Fruit fly (Drosophila melanogaster): ENCODE measurements around the gene CG15172.
A peak's percentile ranks its signal among the peaks of the same experiment; 100 is the strongest.

CG15172 gene

DNA sequence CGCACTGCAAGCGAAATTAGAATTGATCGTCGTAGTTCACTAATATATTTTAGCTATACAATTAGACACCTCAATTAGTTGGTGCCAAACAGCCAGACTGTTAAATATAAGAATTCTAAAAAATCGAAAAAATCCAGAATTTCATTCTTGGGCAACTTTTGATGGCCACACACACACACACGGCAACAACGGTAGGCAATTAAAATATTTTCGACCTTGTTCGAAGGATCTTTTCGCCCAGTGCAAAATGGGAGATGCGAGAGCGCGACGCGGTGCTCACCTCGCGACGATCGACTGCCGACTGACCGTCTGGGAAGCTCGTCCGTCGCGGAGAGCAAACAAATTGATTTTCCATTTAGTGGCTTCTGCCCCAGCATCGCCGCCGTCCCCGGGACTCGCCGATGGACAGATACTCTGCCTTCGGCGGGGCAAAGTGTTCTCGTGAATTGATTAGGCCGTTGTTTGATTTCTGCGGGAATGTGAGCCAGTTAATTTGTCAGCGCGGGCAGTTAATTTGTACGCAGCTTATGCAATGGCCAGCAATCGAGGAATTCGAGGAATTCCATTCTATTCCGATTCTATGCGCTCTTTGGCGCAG, 47.4 kb downstream of the CG15172 start, which contains the start of gene CG10702:
TSS of gene CG10702 (minus strand) at position 304 of the 598 bp plus-strand sequence.
- TF ChIP-seq CG17361 (GFP tag; IDR thresholded peaks at IDR 0.05) (peak; percentile 54; the same call in 2 of the 3 replicates), Sox102F (GFP tag; optimal IDR thresholded peaks at IDR 0.05) (peak; percentile 15), chn (GFP tag; optimal IDR thresholded peaks at IDR 0.05) (no peak), pfk (GFP tag; optimal IDR thresholded peaks at IDR 0.05) (no peak), CG42726 (GFP tag; IDR thresholded peaks at IDR 0.05; ENCODE audit: partially characterized antibody) (no peak), mam (GFP tag; optimal IDR thresholded peaks at IDR 0.05) (peak; percentile 39), z (GFP tag; IDR thresholded peaks at IDR 0.05) (no peak), CG7556 (GFP tag; optimal IDR thresholded peaks at IDR 0.05) (no peak), Awh (GFP tag; IDR thresholded peaks at IDR 0.05) (no peak), odd (GFP tag; optimal IDR thresholded peaks at IDR 0.05) (no peak), CG12299 (tag; optimal IDR thresholded peaks at IDR 0.05) (no peak), pho (GFP tag; optimal IDR thresholded peaks at IDR 0.05) (no peak), unc-4 (GFP tag; IDR thresholded peaks at IDR 0.05; ENCODE audit: partially characterized antibody) (no peak), CG6254 (GFP tag; optimal IDR thresholded peaks at IDR 0.05) (no peak), Mrtf (GFP tag; IDR thresholded peaks at IDR 0.05) (0 out of 3 replicates have a peak, but pooled peaks have one; percentile 15), CG32532 (GFP tag; IDR thresholded peaks at IDR 0.05) (0 out of 2 replicates have a peak, but pooled peaks have one; percentile 29), CG1792 (GFP tag; optimal IDR thresholded peaks at IDR 0.05) (peak; percentile 5), H15 (GFP tag; IDR thresholded peaks at IDR 0.05) (no peak), CG17328 (GFP tag; IDR thresholded peaks at IDR 0.05) (0 out of 2 replicates have a peak, but pooled peaks have one; percentile 20), lilli (GFP tag; optimal IDR thresholded peaks at IDR 0.05) (peak; percentile 11), CG16813 (GFP tag; IDR thresholded peaks at IDR 0.05; ENCODE audit: partially characterized antibody) (no peak), sob (GFP tag; IDR thresholded peaks at IDR 0.05) (0 out of 2 replicates have a peak, but pooled peaks have one; percentile 41), TFAM (GFP tag; optimal IDR thresholded peaks at IDR 0.05) (no peak), fu2 (GFP tag; optimal IDR thresholded peaks at IDR 0.05) (no peak), NFAT (GFP tag; IDR thresholded peaks at IDR 0.05) (0 out of 2 replicates have a peak, but pooled peaks have one; percentile 13), CHES-1-like (GFP tag; optimal IDR thresholded peaks at IDR 0.05) (no peak), CG3726 (GFP tag; IDR thresholded peaks at IDR 0.05) (no peak), Hr3 (GFP tag; optimal IDR thresholded peaks at IDR 0.05) (no peak), CG15011 (GFP tag; optimal IDR thresholded peaks at IDR 0.05) (no peak), CG7745 (tag; optimal IDR thresholded peaks at IDR 0.05) (no peak), PHDP (tag; optimal IDR thresholded peaks at IDR 0.05) (no peak), CG4617 (GFP tag; optimal IDR thresholded peaks at IDR 0.05; ENCODE audit: borderline replicate concordance) (no peak), slp2 (GFP tag; optimal IDR thresholded peaks at IDR 0.05) (no peak), tap (tag; optimal IDR thresholded peaks at IDR 0.05) (no peak), ab (GFP tag; optimal IDR thresholded peaks at IDR 0.05) (no peak), CG15514 (GFP tag; optimal IDR thresholded peaks at IDR 0.05) (no peak), row (GFP tag; IDR thresholded peaks at IDR 0.05) (peak; percentile 34; the same call in 1 of the 3 replicates), CG8290 (GFP tag; optimal IDR thresholded peaks at IDR 0.05) (no peak), CG8290 (tag; optimal IDR thresholded peaks at IDR 0.05) (no peak), sisA (GFP tag; IDR thresholded peaks at IDR 0.05) (no peak), Aef1 (GFP tag; IDR thresholded peaks at IDR 0.05) (no peak), CG10979 (tag; optimal IDR thresholded peaks at IDR 0.05) (peak; percentile 1), Dbx (GFP tag; IDR thresholded peaks at IDR 0.05) (0 out of 3 replicates have a peak, but pooled peaks have one; percentile 18), Lim3 (GFP tag; IDR thresholded peaks at IDR 0.05) (0 out of 2 replicates have a peak, but pooled peaks have one; percentile 6), CG11456 (GFP tag; IDR thresholded peaks at IDR 0.05) (0 out of 3 replicates have a peak, but pooled peaks have one; percentile 5), ken (GFP tag; IDR thresholded peaks at IDR 0.05) (peak; percentile 55; the same call in 1 of the 3 replicates), tin (GFP tag; optimal IDR thresholded peaks at IDR 0.05) (no peak), CG31441 (GFP tag; IDR thresholded peaks at IDR 0.05) (peak; percentile 33; the same call in 1 of the 2 replicates), D19B (GFP tag; optimal IDR thresholded peaks at IDR 0.05) (no peak), gsb-n (tag; optimal IDR thresholded peaks at IDR 0.05) (no peak), CG3847 (GFP tag; IDR thresholded peaks at IDR 0.05) (0 out of 2 replicates have a peak, but pooled peaks have one; percentile 5)
